Fruit fly (Drosophila melanogaster): Measurements from ENCODE around the gene CG32450.

The CG32450 gene

dm6 chr3L:22376783-22377182, 47.2 kb downstream of the CG32450 start:
- TF ChIP-seq tai (GFP tag; optimal IDR thresholded peaks at IDR 0.05) (no peak), fru (GFP tag; optimal IDR thresholded peaks at IDR 0.05) (no peak), Dif (GFP tag; optimal IDR thresholded peaks at IDR 0.05; ENCODE audit: partially characterized antibody) (no peak), rgr (GFP tag; optimal IDR thresholded peaks at IDR 0.05) (no peak), Vsx2 (GFP tag; optimal IDR thresholded peaks at IDR 0.05; ENCODE audit: partially characterized antibody) (no peak), Rel (GFP tag; optimal IDR thresholded peaks at IDR 0.05) (no peak), Rel (tag; optimal IDR thresholded peaks at IDR 0.05) (no peak), sage (GFP tag; optimal IDR thresholded peaks at IDR 0.05) (no peak), dsf (GFP tag; optimal IDR thresholded peaks at IDR 0.05; ENCODE audit: borderline replicate concordance) (no peak), br (GFP tag; optimal IDR thresholded peaks at IDR 0.05) (no peak), Dfd (GFP tag; optimal IDR thresholded peaks at IDR 0.05) (no peak), woc (GFP tag; optimal IDR thresholded peaks at IDR 0.05) (no peak), HLH106 (tag; optimal IDR thresholded peaks at IDR 0.05) (no peak), dl (GFP tag; optimal IDR thresholded peaks at IDR 0.05; ENCODE audit: insufficient read depth in 1 of 2, partially characterized antibody in 2 of 2) (no peak), CrebA (GFP tag; optimal IDR thresholded peaks at IDR 0.05; ENCODE audit: borderline replicate concordance) (no peak), Abd-B (GFP tag; optimal IDR thresholded peaks at IDR 0.05) (no peak), N (GFP tag; optimal IDR thresholded peaks at IDR 0.05) (no peak), ey (GFP tag; optimal IDR thresholded peaks at IDR 0.05) (no peak)

- TF ChIP-seq CG9705 (GFP tag; optimal IDR thresholded peaks at IDR 0.05) = no peak
- no peak for TF ChIP-seq Mio (GFP tag; optimal IDR thresholded peaks at IDR 0.05)
- peak; percentile 4 for TF ChIP-seq Vsx2 (GFP tag; optimal IDR thresholded peaks at IDR 0.05; ENCODE audit: partially characterized antibody)
- no peak for TF ChIP-seq Hr78 (GFP tag; optimal IDR thresholded peaks at IDR 0.05)
These were observed 47.9 kb downstream of the CG32450 start for dm6 chr3L:22377484-22377883.

dm6 chr3L:22378769-22379168, 49.2 kb downstream of the CG32450 start:
- TF ChIP-seq rgr (GFP tag; optimal IDR thresholded peaks at IDR 0.05) (no peak), Dfd (GFP tag; optimal IDR thresholded peaks at IDR 0.05) (no peak), dmrt93B (GFP tag; optimal IDR thresholded peaks at IDR 0.05) (no peak), brk (GFP tag; optimal IDR thresholded peaks at IDR 0.05) (no peak), jim (GFP tag; optimal IDR thresholded peaks at IDR 0.05) (no peak), psq (GFP tag; optimal IDR thresholded peaks at IDR 0.05) (no peak), HLH106 (tag; optimal IDR thresholded peaks at IDR 0.05) (no peak)
